Fruit fly (Drosophila melanogaster) whole organism, adult: ENCODE data around the gene CG32573.

Source experiments
- CG12768 ChIP-seq: fragments of 200-800 bp; sonication (Bioruptor generic); optimal IDR thresholded peaks from 2 replicates; lab custom pipeline; 2017; ENCODE audit warnings: missing biosample characterization, missing genetic modification characterization, mild to moderate bottlenecking, moderate library complexity, missing genetic modification reagents
- Mnt ChIP-seq: fragments of 200-800 bp; sonication (Bioruptor generic); optimal IDR thresholded peaks from 2 replicates; lab custom pipeline; 2016; ENCODE audit warnings: missing biosample characterization, mild to moderate bottlenecking, missing genetic modification characterization
- toe ChIP-seq: fragments of 200-800 bp; sonication (Bioruptor generic); optimal IDR thresholded peaks from 2 replicates; lab custom pipeline; 2016; ENCODE audit warnings: missing biosample characterization, missing genetic modification characterization

DNA sequence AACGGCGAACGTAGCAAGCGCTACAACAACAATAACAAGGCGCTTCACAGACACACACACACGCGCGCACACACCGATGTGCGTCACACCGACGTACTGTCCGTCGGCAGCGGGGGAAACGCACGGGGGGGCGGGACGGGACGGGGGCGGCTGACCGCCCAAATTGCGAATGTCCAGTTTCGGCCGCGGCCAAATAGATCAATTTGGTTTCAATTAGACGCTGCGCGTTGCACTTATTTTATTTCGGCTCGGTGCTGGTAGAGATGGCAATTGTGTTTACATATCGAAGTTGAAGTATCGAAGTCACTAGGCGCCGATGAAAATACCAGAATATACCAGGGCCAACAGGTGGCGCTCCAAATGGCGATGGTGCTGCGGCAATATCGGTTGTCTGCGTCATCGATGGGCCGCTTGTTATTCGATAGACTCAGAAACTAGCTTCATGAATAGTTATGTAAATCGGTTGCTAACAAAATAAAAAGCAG lies 14.0 kb upstream of the CG32573 start, which contains the start of gene Rok:
- TF ChIP-seq toe (GFP tag; lab: Kevin White, UChicago) (no peak), CG12768 (GFP tag; lab: Kevin White, UChicago) (no peak), Mnt (GFP tag; lab: Kevin White, UChicago) (no peak)
